Worm (Caenorhabditis elegans) whole organism, L4 larva: ENCODE measurements around the gene col-78.
A peak's percentile ranks its signal among the peaks of the same experiment; 100 is the strongest.

Source experiments
- F37D6.2 ChIP-seq: sonication (generic microtip); optimal IDR thresholded peaks from 2 replicates; lab custom pipeline; 2016; ENCODE audit warnings: mild to moderate bottlenecking, missing genetic modification characterization, missing compliant biosample characterization
- F44E2.7 ChIP-seq: fragments of 200-800 bp; sonication (Bioruptor generic); IDR thresholded peaks from 2 replicates; pipeline ENCODE4 v2.1.2; 2022; ENCODE audit warnings: missing genetic modification characterization, missing compliant biosample characterization
- R02D3.7 ChIP-seq: fragments of 150-350 bp; sonication (generic microtip); optimal IDR thresholded peaks from 3 replicates; lab custom pipeline; 2014; ENCODE audit warnings: missing biosample characterization, missing genetic modification characterization
- T20F7.1 ChIP-seq: fragments of 200-800 bp; sonication (Bioruptor generic); optimal IDR thresholded peaks from 2 replicates; lab custom pipeline; 2018; ENCODE audit warnings: mild to moderate bottlenecking, missing genetic modification characterization, missing compliant biosample characterization
- T26A8.4 ChIP-seq: fragments of 200-800 bp; sonication (Bioruptor generic); IDR thresholded peaks from 2 replicates; pipeline ENCODE4 v1.3.6; 2022; ENCODE audit warnings: missing genetic modification characterization, missing compliant biosample characterization
- Y48G9A.11 ChIP-seq: fragments of 200-800 bp; sonication (Bioruptor generic); IDR thresholded peaks from 2 replicates; pipeline ENCODE4 v1.3.6; 2022; ENCODE audit warnings: missing genetic modification reagents, missing genetic modification characterization, missing compliant biosample characterization
- Y5F2A.4 ChIP-seq: fragments of 200-800 bp; sonication (Bioruptor generic); optimal IDR thresholded peaks from 2 replicates; lab custom pipeline; 2018; ENCODE audit warnings: mild to moderate bottlenecking, missing genetic modification characterization, missing compliant biosample characterization
- Y75B8A.6 ChIP-seq: fragments of 200-800 bp; sonication (Bioruptor generic); IDR thresholded peaks from 2 replicates; pipeline ENCODE4 v1.3.6; 2022; ENCODE audit warnings: missing genetic modification reagents, missing genetic modification characterization, missing compliant biosample characterization
- aha-1 ChIP-seq: fragments of 150-350 bp; peaks from one replicate; lab custom pipeline; 2014; ENCODE audit warnings: missing biosample characterization, missing genetic modification characterization
- arid-1 ChIP-seq: fragments of 200-800 bp; sonication (Bioruptor generic); conservative IDR thresholded peaks from 2 replicates; pipeline ENCODE4 v1.3.6; 2022; ENCODE audit warnings: missing genetic modification reagents, missing genetic modification characterization, missing compliant biosample characterization
- attf-4 ChIP-seq: sonication (generic microtip); optimal IDR thresholded peaks from 3 replicates; lab custom pipeline; 2017; ENCODE audit warnings: missing biosample characterization, missing genetic modification characterization
- ceh-20 ChIP-seq: fragments of 200-800 bp; sonication (Bioruptor generic); IDR thresholded peaks from 2 replicates; pipeline ENCODE4 v1.3.6; 2022; ENCODE audit warnings: missing genetic modification reagents, missing genetic modification characterization, missing compliant biosample characterization
- ceh-82 ChIP-seq: sonication (generic microtip); optimal IDR thresholded peaks from 2 replicates; lab custom pipeline; 2017; ENCODE audit warnings: missing biosample characterization, missing genetic modification characterization
- cey-2 ChIP-seq: sonication (generic microtip); optimal IDR thresholded peaks from 3 replicates; lab custom pipeline; 2017; ENCODE audit warnings: missing genetic modification characterization, mild to moderate bottlenecking, missing compliant biosample characterization, antibody characterized with exemption, borderline replicate concordance; ENCODE audit not compliant: insufficient read depth
- daf-16 ChIP-seq, 3 experiments: sonication (generic microtip); optimal IDR thresholded peaks; 2 replicates each; lab custom pipeline; 2016 to 2017; ENCODE audit warnings: missing genetic modification characterization in 3 of 3, missing genetic modification reagents in 3 of 3, mild to moderate bottlenecking in 2 of 3, missing compliant biosample characterization in 2 of 3, missing biosample characterization in 1 of 3, moderate library complexity in 1 of 3
- daf-8 ChIP-seq: fragments of 200-800 bp; sonication (Bioruptor generic); IDR thresholded peaks from 2 replicates; pipeline ENCODE4 v1.3.6; 2022; ENCODE audit warnings: missing genetic modification characterization, missing compliant biosample characterization
- dmd-6 ChIP-seq: fragments of 200-800 bp; sonication (Bioruptor generic); IDR thresholded peaks from 2 replicates; pipeline ENCODE4 v1.3.6; 2022; ENCODE audit warnings: missing genetic modification reagents, missing genetic modification characterization, missing compliant biosample characterization
- dmd-8 ChIP-seq: fragments of 200-800 bp; sonication (Bioruptor generic); IDR thresholded peaks from 2 replicates; pipeline ENCODE4 v1.3.6; 2022; ENCODE audit warnings: missing genetic modification characterization, missing compliant biosample characterization
- dmd-9 ChIP-seq: fragments of 200-800 bp; sonication (Bioruptor generic); IDR thresholded peaks from 2 replicates; pipeline ENCODE4 v1.3.6; 2022; ENCODE audit warnings: missing genetic modification reagents, missing genetic modification characterization, missing compliant biosample characterization
- dpl-1 ChIP-seq: fragments of 150-350 bp; optimal IDR thresholded peaks from 2 replicates; lab custom pipeline; 2014; ENCODE audit warnings: missing biosample characterization, missing genetic modification reagents, missing genetic modification characterization
- egl-43 ChIP-seq: fragments of 200-800 bp; sonication (Bioruptor generic); IDR thresholded peaks from 2 replicates; pipeline ENCODE4 v1.3.6; 2022; ENCODE audit warnings: missing genetic modification reagents, missing genetic modification characterization, missing compliant biosample characterization
- gei-8 ChIP-seq: fragments of 200-800 bp; sonication (Bioruptor generic); optimal IDR thresholded peaks from 2 replicates; lab custom pipeline; 2018; ENCODE audit warnings: mild to moderate bottlenecking, missing genetic modification characterization, missing compliant biosample characterization
- hif-1 ChIP-seq, 2 experiments: sonication (generic microtip); optimal IDR thresholded peaks; 2 replicates each; lab custom pipeline; 2016 to 2017; ENCODE audit warnings: missing compliant biosample characterization in 2 of 2, missing genetic modification characterization in 2 of 2, missing genetic modification reagents in 2 of 2, missing genotype in 2 of 2, mild to moderate bottlenecking in 1 of 2
- hlh-30 ChIP-seq: sonication (generic microtip); optimal IDR thresholded peaks from 2 replicates; lab custom pipeline; 2017; ENCODE audit warnings: antibody characterized with exemption, mild to moderate bottlenecking, missing genetic modification characterization, missing compliant biosample characterization; ENCODE audit not compliant: insufficient read depth
- lin-29 ChIP-seq: fragments of 200-800 bp; sonication (Bioruptor generic); IDR thresholded peaks from 2 replicates; pipeline ENCODE4 v1.3.6; 2022; ENCODE audit warnings: missing genetic modification reagents, missing genetic modification characterization, missing compliant biosample characterization
- lin-38 ChIP-seq: fragments of 200-800 bp; sonication (Bioruptor generic); IDR thresholded peaks from 2 replicates; pipeline ENCODE4 v1.3.6; 2022; ENCODE audit warnings: missing genetic modification reagents, missing genetic modification characterization, missing compliant biosample characterization
- lsy-2 ChIP-seq, 2 experiments: fragments of 150-350 bp in 1 of 2; sonication (generic microtip) in 1 of 2; optimal IDR thresholded peaks; 2 replicates each; lab custom pipeline; 2014 to 2017; ENCODE audit warnings: missing biosample characterization in 2 of 2, missing genetic modification characterization in 2 of 2
- mdl-1 ChIP-seq, 2 experiments: fragments of 150-350 bp in 1 of 2; sonication (generic microtip) in 1 of 2; optimal IDR thresholded peaks; 2 replicates each; lab custom pipeline; 2014 to 2017; ENCODE audit warnings: missing biosample characterization in 2 of 2, missing genetic modification characterization in 2 of 2
- mes-2 ChIP-seq: sonication (generic microtip); optimal IDR thresholded peaks from 2 replicates; lab custom pipeline; 2016; ENCODE audit warnings: missing genotype, mild to moderate bottlenecking, missing genetic modification characterization, missing compliant biosample characterization; ENCODE audit not compliant: poor library complexity, severe bottlenecking
- mxl-3 ChIP-seq: fragments of 200-800 bp; sonication (Bioruptor generic); optimal IDR thresholded peaks from 2 replicates; lab custom pipeline; 2018; ENCODE audit warnings: mild to moderate bottlenecking, missing genetic modification characterization, missing compliant biosample characterization
- nhr-10 ChIP-seq: fragments of 150-350 bp; optimal IDR thresholded peaks from 2 replicates; lab custom pipeline; 2014; ENCODE audit warnings: missing biosample characterization, missing genetic modification characterization
- nhr-11 ChIP-seq: fragments of 150-350 bp; optimal IDR thresholded peaks from 2 replicates; lab custom pipeline; 2014; ENCODE audit warnings: missing biosample characterization, missing genetic modification characterization
- nhr-28 ChIP-seq: fragments of 150-350 bp; optimal IDR thresholded peaks from 2 replicates; lab custom pipeline; 2014; ENCODE audit warnings: missing biosample characterization, missing genetic modification characterization
- nhr-77 ChIP-seq: fragments of 150-350 bp; optimal IDR thresholded peaks from 2 replicates; lab custom pipeline; 2014; ENCODE audit warnings: missing biosample characterization, missing genetic modification characterization
- pha-4 ChIP-seq, 2 experiments: fragments of 150-350 bp in 1 of 2; fragments of 200-800 bp in 1 of 2; sonication (Bioruptor generic) in 1 of 2; IDR thresholded peaks in 1 of 2; optimal IDR thresholded peaks in 1 of 2; 2 replicates each; pipeline versions ENCODE4 v1.3.6 to Lab custom; 2014 to 2022; ENCODE audit warnings: missing genetic modification characterization in 2 of 2, missing genetic modification reagents in 2 of 2, missing biosample characterization in 1 of 2, missing compliant biosample characterization in 1 of 2
- php-3 ChIP-seq: fragments of 200-800 bp; sonication (Bioruptor generic); IDR thresholded peaks from 2 replicates; pipeline ENCODE4 v1.3.6; 2022; ENCODE audit warnings: missing genetic modification reagents, missing genetic modification characterization, missing compliant biosample characterization
- spr-3 ChIP-seq: fragments of 200-800 bp; sonication (Bioruptor generic); optimal IDR thresholded peaks from 2 replicates; lab custom pipeline; 2018; ENCODE audit warnings: mild to moderate bottlenecking, missing genetic modification characterization, missing compliant biosample characterization
- unc-62 ChIP-seq, 3 experiments: fragments of 150-350 bp in 1 of 3; sonication (generic microtip); optimal IDR thresholded peaks in 2 of 3; peaks in 1 of 3; 1 replicate in 1 of 3; 2 replicates in 2 of 3; lab custom pipeline; 2014 to 2017; ENCODE audit warnings: missing biosample characterization in 3 of 3, missing genetic modification characterization in 3 of 3, missing genetic modification reagents in 3 of 3, missing genotype in 1 of 3

col-78 gene

ce11 chrII:9107095-9107769, 45.1 kb upstream of the col-78 start, which contains the start of gene dyrb-1:
Gene dyrb-1, minus strand, starts transcription at chrII:9107145.
- TF ChIP-seq lsy-2 (tag; optimal IDR thresholded peaks at IDR 0.05; lab: Kevin White, UChicago): no peak
- no peak for TF ChIP-seq php-3 (GFP tag; lab: Robert Waterston, UW)
- TF ChIP-seq F37D6.2 (tag; lab: Kevin White, UChicago): no peak
- no peak for TF ChIP-seq dmd-9
- no peak for TF ChIP-seq mdl-1 (tag; optimal IDR thresholded peaks at IDR 0.05; lab: Kevin White, UChicago)
- TF ChIP-seq spr-3 (GFP tag; lab: Kevin White, UChicago): no peak
- no peak for TF ChIP-seq dpl-1 (GFP tag; lab: Kevin White, UChicago)
- no peak for TF ChIP-seq egl-43
- no peak for TF ChIP-seq dmd-8 (GFP tag; lab: Robert Waterston, UW)
- TF ChIP-seq Y5F2A.4 (GFP tag; lab: Kevin White, UChicago): no peak
- no peak for TF ChIP-seq unc-62 (GFP tag; optimal IDR thresholded peaks at IDR 0.05 in 1 of 2; lab: Kevin White, UChicago)
- no peak for TF ChIP-seq unc-62 (tag; optimal IDR thresholded peaks at IDR 0.05; lab: Kevin White, UChicago)
- TF ChIP-seq pha-4 (GFP tag; IDR thresholded peaks at IDR 0.05; lab: Robert Waterston, UW): no peak
- no peak for TF ChIP-seq pha-4 (tag; optimal IDR thresholded peaks at IDR 0.05; lab: Kevin White, UChicago)
- no peak for TF ChIP-seq F44E2.7

ce11 chrII:9108443-9108842, 43.9 kb upstream of the col-78 start, which contains the start of gene dnj-23:
Gene dnj-23, minus strand, starts transcription at chrII:9108600.
- TF ChIP-seq Y75B8A.6 (GFP tag; lab: Robert Waterston, UW) (no peak), mes-2 (tag; lab: Kevin White, UChicago) (peak; percentile 7), nhr-28 (tag; lab: Kevin White, UChicago) (no peak), hlh-30 (tag; lab: Kevin White, UChicago) (peak; percentile 49), lin-38 (GFP tag; lab: Robert Waterston, UW) (peak; percentile 58), T20F7.1 (peak; percentile 51), lsy-2 (tag; optimal IDR thresholded peaks at IDR 0.05; lab: Kevin White, UChicago) (peak in 1 of 2 experiments; percentile 36), gei-8 (GFP tag; lab: Kevin White, UChicago) (no peak), dpl-1 (GFP tag; lab: Kevin White, UChicago) (peak; percentile 74), aha-1 (tag; lab: Kevin White, UChicago) (peak; percentile 85)

- peak in 1 of 2 experiments; percentile 49 for TF ChIP-seq unc-62 (GFP tag; optimal IDR thresholded peaks at IDR 0.05 in 1 of 2; lab: Kevin White, UChicago)
- TF ChIP-seq unc-62 (tag; optimal IDR thresholded peaks at IDR 0.05; lab: Kevin White, UChicago): no peak
- no peak for TF ChIP-seq nhr-11 (tag; lab: Kevin White, UChicago)
- TF ChIP-seq daf-16 (GFP tag; optimal IDR thresholded peaks at IDR 0.05; lab: Kevin White, UChicago): no peak
- TF ChIP-seq daf-16 (tag; optimal IDR thresholded peaks at IDR 0.05; lab: Kevin White, UChicago): peak; percentile 10
- TF ChIP-seq ceh-20 (GFP tag; lab: Robert Waterston, UW): no peak
- no peak for TF ChIP-seq arid-1 (GFP tag; lab: Robert Waterston, UW)
- TF ChIP-seq lsy-2 (tag; optimal IDR thresholded peaks at IDR 0.05; lab: Kevin White, UChicago): peak in 1 of 2 experiments; percentile 6
- 0 out of 2 replicates have a peak, but pooled peaks have one; percentile 27 for TF ChIP-seq egl-43
Observed at ce11 chrII:9108905-9109551, 43.3 kb upstream of the col-78 start, which contains the start of gene T24H10.4. Gene T24H10.4, plus strand, starts transcription at chrII:9109534.

- TF ChIP-seq hif-1 (tag; optimal IDR thresholded peaks at IDR 0.05; lab: Kevin White, UChicago) (no peak), daf-8 (GFP tag; lab: Robert Waterston, UW) (no peak), lin-29 (GFP tag; lab: Robert Waterston, UW) (no peak), aha-1 (tag; lab: Kevin White, UChicago) (no peak), unc-62 (GFP tag; optimal IDR thresholded peaks at IDR 0.05 in 1 of 2; lab: Kevin White, UChicago) (peak in 1 of 2 experiments; percentile 91), unc-62 (tag; optimal IDR thresholded peaks at IDR 0.05; lab: Kevin White, UChicago) (no peak), mxl-3 (peak; percentile 13), nhr-77 (tag; lab: Kevin White, UChicago) (peak; percentile 3), nhr-10 (tag; lab: Kevin White, UChicago) (no peak), mes-2 (tag; lab: Kevin White, UChicago) (no peak), dmd-6 (GFP tag; lab: Robert Waterston, UW) (peak; percentile 52; the same call in 1 of the 2 replicates), cey-2 (tag; lab: Kevin White, UChicago) (no peak), ceh-82 (no peak), attf-4 (no peak), pha-4 (GFP tag; IDR thresholded peaks at IDR 0.05; lab: Robert Waterston, UW) (no peak), pha-4 (tag; optimal IDR thresholded peaks at IDR 0.05; lab: Kevin White, UChicago) (no peak), T26A8.4 (GFP tag; lab: Robert Waterston, UW) (no peak), R02D3.7 (tag; lab: Kevin White, UChicago) (no peak), Y48G9A.11 (GFP tag; lab: Robert Waterston, UW) (no peak)
Observed at ce11 chrII:9111471-9112016, 40.8 kb upstream of the col-78 start.
